Fruit fly (Drosophila melanogaster) whole organism, embryonic: ENCODE results near the gene aop.

Experiments
- Bteb2 ChIP-seq: fragments of 200-800 bp; sonication (Bioruptor generic); optimal IDR thresholded peaks from 2 replicates; lab custom pipeline; 2016; ENCODE audit warnings: missing biosample characterization, missing genetic modification characterization
- CG1024 ChIP-seq: fragments of 200-800 bp; sonication (Bioruptor generic); IDR thresholded peaks from 2 replicates; pipeline ENCODE4 v1.3.6; 2022; ENCODE audit warnings: missing biosample characterization, missing genetic modification characterization
- CG10979 ChIP-seq: fragments of 200-800 bp; sonication (Bioruptor generic); optimal IDR thresholded peaks from 2 replicates; lab custom pipeline; 2018; ENCODE audit warnings: missing biosample characterization, mild to moderate bottlenecking, missing genetic modification characterization, moderate library complexity
- CG11085 ChIP-seq: fragments of 200-800 bp; sonication (Bioruptor generic); IDR thresholded peaks from 2 replicates; pipeline ENCODE4 v1.3.6; 2022; ENCODE audit warnings: missing biosample characterization, missing genetic modification characterization
- CG12071 ChIP-seq: fragments of 200-800 bp; sonication (Bioruptor generic); optimal IDR thresholded peaks from 3 replicates; lab custom pipeline; 2018; ENCODE audit warnings: missing biosample characterization, mild to moderate bottlenecking, missing genetic modification characterization
- CG12236 ChIP-seq: fragments of 200-800 bp; sonication (Bioruptor generic); optimal IDR thresholded peaks from 2 replicates; lab custom pipeline; 2016; ENCODE audit warnings: missing biosample characterization, missing genetic modification characterization
- CG13894 ChIP-seq: fragments of 200-800 bp; sonication (Bioruptor generic); optimal IDR thresholded peaks from 3 replicates; lab custom pipeline; 2018; ENCODE audit warnings: missing biosample characterization, mild to moderate bottlenecking, missing genetic modification characterization, moderate library complexity
- CG15073 ChIP-seq: fragments of 200-800 bp; sonication (Bioruptor generic); optimal IDR thresholded peaks from 2 replicates; lab custom pipeline; 2016; ENCODE audit warnings: missing biosample characterization, missing genetic modification characterization
- CG17328 ChIP-seq: fragments of 200-800 bp; sonication (Bioruptor generic); IDR thresholded peaks from 2 replicates; pipeline ENCODE4 v1.3.6; 2022; ENCODE audit warnings: missing biosample characterization, missing genetic modification characterization
- CG2116 ChIP-seq: fragments of 200-800 bp; sonication (Bioruptor generic); optimal IDR thresholded peaks from 3 replicates; lab custom pipeline; 2018; ENCODE audit warnings: missing biosample characterization, mild to moderate bottlenecking, missing genetic modification characterization
- CG32767 ChIP-seq: fragments of 200-800 bp; sonication (Bioruptor generic); IDR thresholded peaks from 2 replicates; pipeline ENCODE4 v1.3.6; 2022; ENCODE audit warnings: missing biosample characterization, missing genetic modification characterization
- CG3995 ChIP-seq: fragments of 200-800 bp; sonication (Bioruptor generic); optimal IDR thresholded peaks from 3 replicates; lab custom pipeline; 2016; ENCODE audit warnings: missing biosample characterization, missing genetic modification characterization
- CG5953 ChIP-seq: fragments of 200-800 bp; sonication (Bioruptor generic); IDR thresholded peaks from 2 replicates; pipeline ENCODE4 v1.3.6; 2022; ENCODE audit warnings: missing biosample characterization, missing genetic modification characterization
- CG7928 ChIP-seq: fragments of 200-800 bp; sonication (Bioruptor generic); optimal IDR thresholded peaks from 2 replicates; lab custom pipeline; 2017; ENCODE audit warnings: missing biosample characterization, mild to moderate bottlenecking, missing genetic modification characterization
- CG8089 ChIP-seq: fragments of 200-800 bp; sonication (Bioruptor generic); optimal IDR thresholded peaks from 3 replicates; lab custom pipeline; 2016; ENCODE audit warnings: missing biosample characterization, missing genetic modification characterization
- CG8290 ChIP-seq, 3 experiments: fragments of 200-800 bp; sonication (Bioruptor generic); optimal IDR thresholded peaks; 2 replicates each; lab custom pipeline; 2016 to 2019; ENCODE audit warnings: missing biosample characterization in 3 of 3, missing genetic modification characterization in 3 of 3, mild to moderate bottlenecking in 2 of 3, moderate library complexity in 1 of 3
- CG9609 ChIP-seq: fragments of 200-800 bp; sonication (Bioruptor generic); optimal IDR thresholded peaks from 3 replicates; lab custom pipeline; 2016; ENCODE audit warnings: missing biosample characterization, missing genetic modification characterization
- CHES-1-like ChIP-seq: fragments of 200-800 bp; sonication (Bioruptor generic); optimal IDR thresholded peaks from 2 replicates; lab custom pipeline; 2016; ENCODE audit warnings: missing biosample characterization, missing genetic modification characterization
- CoRest ChIP-seq: fragments of 200-800 bp; sonication (Bioruptor generic); optimal IDR thresholded peaks from 3 replicates; lab custom pipeline; 2018; ENCODE audit warnings: missing biosample characterization, mild to moderate bottlenecking, missing genetic modification characterization, moderate library complexity
- D19A ChIP-seq: fragments of 200-800 bp; optimal IDR thresholded peaks from 3 replicates; lab custom pipeline; 2019; ENCODE audit warnings: missing biosample characterization, mild to moderate bottlenecking, missing genetic modification characterization, moderate library complexity
- Drgx ChIP-seq: fragments of 200-800 bp; sonication (Bioruptor generic); IDR thresholded peaks from 2 replicates; pipeline ENCODE4 v1.3.6; 2022; ENCODE audit warnings: missing biosample characterization, missing genetic modification characterization
- Eip74EF ChIP-seq, 2 experiments: fragments of 200-800 bp in 1 of 2; fragments of >200 bp in 1 of 2; sonication (Bioruptor generic) in 1 of 2; optimal IDR thresholded peaks; 2 replicates each; lab custom pipeline; 2017 to 2019; ENCODE audit warnings: missing biosample characterization in 2 of 2, missing genetic modification characterization in 2 of 2, mild to moderate bottlenecking in 1 of 2, moderate library complexity in 1 of 2
- Ets97D ChIP-seq: fragments of 200-800 bp; sonication (Bioruptor generic); optimal IDR thresholded peaks from 3 replicates; lab custom pipeline; 2016; ENCODE audit warnings: missing biosample characterization, missing genetic modification characterization
- Hey ChIP-seq: fragments of 200-800 bp; sonication (Bioruptor generic); optimal IDR thresholded peaks from 3 replicates; lab custom pipeline; 2018; ENCODE audit warnings: missing biosample characterization, mild to moderate bottlenecking, missing genetic modification characterization
- HmgD ChIP-seq: fragments of 200-800 bp; sonication (Bioruptor generic); optimal IDR thresholded peaks from 3 replicates; lab custom pipeline; 2016; ENCODE audit warnings: missing biosample characterization, missing genetic modification characterization
- Hr51 ChIP-seq, 2 experiments: fragments of 200-800 bp; sonication (Bioruptor generic); optimal IDR thresholded peaks; 2 replicates in 1 of 2; 3 replicates in 1 of 2; lab custom pipeline; 2016 to 2018; ENCODE audit warnings: missing biosample characterization in 2 of 2, missing genetic modification characterization in 2 of 2, mild to moderate bottlenecking in 1 of 2, moderate library complexity in 1 of 2
- Mes4 ChIP-seq: fragments of 200-800 bp; sonication (Bioruptor generic); optimal IDR thresholded peaks from 2 replicates; lab custom pipeline; 2016; ENCODE audit warnings: missing biosample characterization, missing genetic modification characterization
- PHDP ChIP-seq: fragments of 200-800 bp; sonication (Bioruptor generic); optimal IDR thresholded peaks from 3 replicates; lab custom pipeline; 2018; ENCODE audit warnings: missing biosample characterization, mild to moderate bottlenecking, missing genetic modification characterization, moderate library complexity
- Side ChIP-seq: fragments of 200-800 bp; sonication (Bioruptor generic); optimal IDR thresholded peaks from 2 replicates; lab custom pipeline; 2016; ENCODE audit warnings: missing biosample characterization, missing genetic modification characterization
- Sry-δ ChIP-seq: fragments of 200-800 bp; sonication (Bioruptor generic); optimal IDR thresholded peaks from 2 replicates; lab custom pipeline; 2016; ENCODE audit warnings: missing biosample characterization, missing genetic modification characterization
- abd-A ChIP-seq: fragments of 200-800 bp; sonication (Bioruptor generic); optimal IDR thresholded peaks from 3 replicates; lab custom pipeline; 2019; ENCODE audit warnings: missing biosample characterization, mild to moderate bottlenecking, missing genetic modification characterization, moderate library complexity
- br ChIP-seq: fragments of >200 bp; optimal IDR thresholded peaks from 2 replicates; lab custom pipeline; 2017
- chif ChIP-seq, 2 experiments: fragments of 200-800 bp; sonication (Bioruptor generic); optimal IDR thresholded peaks; 3 replicates each; lab custom pipeline; 2016; ENCODE audit warnings: missing biosample characterization in 2 of 2, missing genetic modification characterization in 2 of 2
- dm ChIP-seq: fragments of 200-800 bp; sonication (Bioruptor generic); optimal IDR thresholded peaks from 3 replicates; lab custom pipeline; 2016; ENCODE audit warnings: missing biosample characterization, missing genetic modification characterization
- exex ChIP-seq: fragments of 200-800 bp; sonication (Bioruptor generic); optimal IDR thresholded peaks from 4 replicates; lab custom pipeline; 2018; ENCODE audit warnings: missing biosample characterization, mild to moderate bottlenecking, missing genetic modification characterization, moderate library complexity
- h ChIP-seq: fragments of >200 bp; optimal IDR thresholded peaks from 2 replicates; lab custom pipeline; 2017
- kah ChIP-seq: fragments of 200-800 bp; sonication (Bioruptor generic); optimal IDR thresholded peaks from 2 replicates; lab custom pipeline; 2018; ENCODE audit warnings: missing biosample characterization, mild to moderate bottlenecking, missing genetic modification characterization
- nerfin-2 ChIP-seq: fragments of 200-800 bp; sonication (Bioruptor generic); IDR thresholded peaks from 2 replicates; pipeline ENCODE4 v1.3.6; 2022; ENCODE audit warnings: missing biosample characterization, missing genetic modification characterization; ENCODE audit not compliant: partially characterized antibody
- org-1 ChIP-seq: fragments of 200-800 bp; sonication (Bioruptor generic); optimal IDR thresholded peaks from 2 replicates; lab custom pipeline; 2017; ENCODE audit warnings: missing biosample characterization, missing genetic modification characterization
- slp2 ChIP-seq: fragments of 200-800 bp; sonication (Bioruptor generic); optimal IDR thresholded peaks from 2 replicates; lab custom pipeline; 2016; ENCODE audit warnings: missing biosample characterization, missing genetic modification characterization
- sna ChIP-seq: fragments of 200-800 bp; sonication (Bioruptor generic); IDR thresholded peaks from 2 replicates; pipeline ENCODE4 v1.3.6; 2022; ENCODE audit warnings: missing biosample characterization, missing genetic modification characterization; ENCODE audit not compliant: partially characterized antibody
- tap ChIP-seq: fragments of 200-800 bp; optimal IDR thresholded peaks from 3 replicates; lab custom pipeline; 2019; ENCODE audit warnings: missing biosample characterization, mild to moderate bottlenecking, missing genetic modification characterization, moderate library complexity
- tgo ChIP-seq: fragments of 200-800 bp; sonication (Bioruptor generic); IDR thresholded peaks from 3 replicates; pipeline ENCODE4 v1.3.6; 2022; ENCODE audit warnings: missing biosample characterization, missing genetic modification characterization
- tin ChIP-seq: fragments of 200-800 bp; sonication (Bioruptor generic); optimal IDR thresholded peaks from 3 replicates; lab custom pipeline; 2016; ENCODE audit warnings: missing biosample characterization, missing genetic modification characterization
- toy ChIP-seq: fragments of 200-800 bp; sonication (Bioruptor generic); IDR thresholded peaks from 2 replicates; pipeline ENCODE4 v1.3.6; 2022; ENCODE audit warnings: missing biosample characterization, missing genetic modification characterization
- vnd ChIP-seq: fragments of 200-800 bp; sonication (Bioruptor generic); IDR thresholded peaks from 3 replicates; pipeline ENCODE4 v1.3.6; 2022; ENCODE audit warnings: missing biosample characterization, missing genetic modification characterization; ENCODE audit not compliant: partially characterized antibody
- wek ChIP-seq: fragments of 200-800 bp; sonication (Bioruptor generic); optimal IDR thresholded peaks from 3 replicates; lab custom pipeline; 2018; ENCODE audit warnings: missing biosample characterization, mild to moderate bottlenecking, missing genetic modification characterization, moderate library complexity
- zen ChIP-seq: fragments of 200-800 bp; sonication (Bioruptor generic); optimal IDR thresholded peaks from 3 replicates; lab custom pipeline; 2018; ENCODE audit warnings: missing biosample characterization, mild to moderate bottlenecking, missing genetic modification characterization, moderate library complexity
- zfh2 ChIP-seq: fragments of 200-800 bp; sonication (Bioruptor generic); optimal IDR thresholded peaks from 2 replicates; lab custom pipeline; 2016; ENCODE audit warnings: missing biosample characterization, missing genetic modification characterization

aop gene

DNA sequence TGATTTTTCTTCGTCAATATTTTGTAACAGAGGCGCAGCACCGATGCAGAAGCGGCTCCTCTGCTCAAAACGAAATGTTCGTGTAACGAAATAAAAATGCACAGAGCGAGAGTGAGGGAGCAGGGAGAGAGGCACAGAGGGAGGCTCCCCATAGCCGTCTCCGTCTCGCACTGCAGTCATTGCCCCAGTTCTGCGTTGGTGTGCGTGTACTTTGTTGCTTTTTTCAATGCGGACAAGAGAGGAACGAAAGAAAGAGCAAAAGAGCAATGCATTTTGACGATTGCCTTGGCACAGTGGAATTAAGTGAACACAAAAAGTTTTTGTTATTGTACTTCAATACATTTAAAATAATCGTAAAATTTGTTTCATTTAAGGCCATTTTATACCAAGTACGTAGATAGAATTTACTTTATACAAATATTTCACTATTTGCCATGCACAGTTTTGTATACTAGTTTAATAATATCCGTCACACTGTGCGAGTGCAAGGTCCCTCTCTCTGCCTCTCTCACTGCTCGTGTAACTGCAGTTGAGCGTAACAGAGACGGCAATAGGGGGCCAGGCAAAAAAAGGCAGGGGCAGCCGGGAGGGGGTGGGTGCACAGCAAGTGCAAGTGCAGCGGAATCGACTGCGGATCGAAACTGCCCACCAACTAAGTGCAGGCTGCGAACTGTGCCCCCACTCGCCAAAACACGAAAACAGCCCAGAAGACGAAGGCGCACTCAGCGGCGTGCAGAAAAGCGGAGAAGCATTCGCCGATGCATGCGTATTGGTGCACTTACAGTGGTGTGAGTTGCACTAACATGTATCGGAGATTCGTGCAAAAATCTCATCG is 23.7 kb upstream of the aop start (continued):
- peak; percentile 51 for TF ChIP-seq abd-A
- TF ChIP-seq CG8089 (GFP tag; lab: Kevin White, UChicago) = peak; percentile 98
- TF ChIP-seq Mes4 (GFP tag; lab: Kevin White, UChicago) = peak; percentile 99
- TF ChIP-seq tgo (GFP tag; lab: Robert Waterston, UW) = peak; percentile 98
- no peak for TF ChIP-seq h (lab: Kevin White, UChicago)
- peak; percentile 100 for TF ChIP-seq CG10979
- peak; percentile 98 for TF ChIP-seq PHDP (tag; lab: Kevin White, UChicago)
- peak; percentile 100 for TF ChIP-seq CG17328 (GFP tag; lab: Robert Waterston, UW)
- TF ChIP-seq CG32767 (GFP tag; lab: Robert Waterston, UW) = peak; percentile 99
- peak; percentile 99 for TF ChIP-seq org-1 (GFP tag; lab: Kevin White, UChicago)
- TF ChIP-seq CG2116 (GFP tag; lab: Kevin White, UChicago) = peak; percentile 92
- peak; percentile 98 to 99 for TF ChIP-seq chif (GFP tag; optimal IDR thresholded peaks at IDR 0.05; lab: Kevin White, UChicago)
- peak; percentile 96 for TF ChIP-seq kah
- peak; percentile 94 for TF ChIP-seq HmgD (GFP tag; lab: Kevin White, UChicago)
- peak; percentile 98 for TF ChIP-seq CoRest
- TF ChIP-seq Sry-δ (GFP tag; lab: Kevin White, UChicago) = peak; percentile 74
- TF ChIP-seq Hr51 (GFP tag; optimal IDR thresholded peaks at IDR 0.05; lab: Kevin White, UChicago) = peak; percentile 95 to 99
- TF ChIP-seq zen (tag; lab: Kevin White, UChicago) = peak; percentile 99
- TF ChIP-seq CG5953 = peak; percentile 99
- TF ChIP-seq wek (GFP tag; lab: Kevin White, UChicago) = peak; percentile 94
- peak; percentile 100 for TF ChIP-seq Drgx
- peak; percentile 99 for TF ChIP-seq tap (tag; lab: Kevin White, UChicago)
- TF ChIP-seq Hey (tag; lab: Kevin White, UChicago) = peak; percentile 65
- TF ChIP-seq Side (GFP tag; lab: Kevin White, UChicago) = peak; percentile 98
- TF ChIP-seq CG12071 (GFP tag; lab: Kevin White, UChicago) = peak; percentile 97
- no peak for TF ChIP-seq br (lab: Kevin White, UChicago)
- peak; percentile 95 for TF ChIP-seq CHES-1-like (GFP tag; lab: Kevin White, UChicago)
- peak; percentile 90 for TF ChIP-seq CG15073 (GFP tag; lab: Kevin White, UChicago)
- TF ChIP-seq nerfin-2 (GFP tag; lab: Robert Waterston, UW) = peak; percentile 83
- TF ChIP-seq Ets97D = peak; percentile 92
- peak; percentile 59 for TF ChIP-seq exex (tag; lab: Kevin White, UChicago)
- peak in 1 of 2 experiments; percentile 99 for TF ChIP-seq Eip74EF (GFP tag; optimal IDR thresholded peaks at IDR 0.05; lab: Kevin White, UChicago)
- TF ChIP-seq toy = peak; percentile 92
- peak; percentile 95 for TF ChIP-seq dm
- peak; percentile 99 for TF ChIP-seq CG8290 (GFP tag; optimal IDR thresholded peaks at IDR 0.05; lab: Kevin White, UChicago)
- TF ChIP-seq CG8290 (tag; optimal IDR thresholded peaks at IDR 0.05; lab: Kevin White, UChicago) = peak; percentile 95 to 98
- TF ChIP-seq CG11085 (GFP tag; lab: Robert Waterston, UW) = peak; percentile 89
- TF ChIP-seq CG13894 (tag; lab: Kevin White, UChicago) = no peak
- peak; percentile 98 for TF ChIP-seq slp2 (GFP tag; lab: Kevin White, UChicago)
- TF ChIP-seq zfh2 (GFP tag; lab: Kevin White, UChicago) = no peak
- TF ChIP-seq CG12236 (GFP tag; lab: Kevin White, UChicago) = peak; percentile 98
- peak; percentile 80 for TF ChIP-seq sna (GFP tag; lab: Robert Waterston, UW)
- peak; percentile 96 for TF ChIP-seq CG9609 (GFP tag; lab: Kevin White, UChicago)
- peak; percentile 44 for TF ChIP-seq CG7928 (GFP tag; lab: Kevin White, UChicago)
- TF ChIP-seq D19A (tag; lab: Kevin White, UChicago) = peak; percentile 98
- peak; percentile 47 for TF ChIP-seq CG3995 (GFP tag; lab: Kevin White, UChicago)
- TF ChIP-seq vnd (GFP tag; lab: Robert Waterston, UW) = peak; percentile 77
- TF ChIP-seq tin (GFP tag; lab: Kevin White, UChicago) = peak; percentile 99
- peak; percentile 98 for TF ChIP-seq CG1024
- peak; percentile 93 for TF ChIP-seq Bteb2 (GFP tag; lab: Kevin White, UChicago)
